Fruit fly (Drosophila melanogaster): ENCODE data around the gene Arfrp1.

Arfrp1 gene

DNA sequence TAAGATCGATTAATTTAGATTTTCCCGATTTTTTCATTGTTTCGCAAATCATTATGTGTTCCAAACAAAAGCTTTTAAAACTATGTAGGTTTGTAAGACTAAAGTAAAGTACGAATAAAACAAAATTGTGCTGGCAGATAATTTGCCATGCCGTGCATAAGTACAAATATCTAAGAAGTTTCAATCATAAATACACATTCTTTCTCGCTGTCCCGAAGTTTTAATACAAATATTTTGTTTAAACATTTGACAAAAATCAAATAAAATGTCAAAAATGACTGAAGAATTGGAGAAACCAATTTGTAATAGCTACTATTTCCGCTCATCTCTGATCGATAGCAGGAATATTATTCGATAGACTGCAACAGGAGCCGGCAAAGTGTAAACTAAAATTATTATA, 24.3 kb upstream of the Arfrp1 start, which contains the start of gene APC4 (continued):
- TF ChIP-seq CG12071 (GFP tag; optimal IDR thresholded peaks at IDR 0.05) (no peak), bigmax (GFP tag; optimal IDR thresholded peaks at IDR 0.05) (no peak), row (GFP tag; IDR thresholded peaks at IDR 0.05) (peak; percentile 75), trh (GFP tag; optimal IDR thresholded peaks at IDR 0.05) (no peak), fru (optimal IDR thresholded peaks at IDR 0.05) (no peak), CG4328 (GFP tag; optimal IDR thresholded peaks at IDR 0.05) (no peak), CG11560 (tag; IDR thresholded peaks at IDR 0.05) (peak; percentile 88), CG9609 (GFP tag; optimal IDR thresholded peaks at IDR 0.05) (peak; percentile 12), CG7839 (tag; optimal IDR thresholded peaks at IDR 0.05) (peak; percentile 39), CG12659 (GFP tag; optimal IDR thresholded peaks at IDR 0.05) (peak; percentile 49), Scr (GFP tag; IDR thresholded peaks at IDR 0.05; ENCODE audit: partially characterized antibody) (0 out of 2 replicates have a peak, but pooled peaks have one; percentile 12), CG15073 (GFP tag; optimal IDR thresholded peaks at IDR 0.05) (no peak), CG13424 (tag; optimal IDR thresholded peaks at IDR 0.05) (peak; percentile 53), Lim3 (GFP tag; IDR thresholded peaks at IDR 0.05) (no peak), lola (GFP tag; optimal IDR thresholded peaks at IDR 0.05) (peak in 1 of 3 experiments; percentile 48), CG2712 (tag; optimal IDR thresholded peaks at IDR 0.05) (peak; percentile 23), HLH54F (GFP tag; optimal IDR thresholded peaks at IDR 0.05) (no peak), gsb-n (tag; optimal IDR thresholded peaks at IDR 0.05) (no peak), CG17385 (GFP tag; optimal IDR thresholded peaks at IDR 0.05) (peak; percentile 41), CG30403 (GFP tag; optimal IDR thresholded peaks at IDR 0.05) (peak; percentile 55), stc (GFP tag; IDR thresholded peaks at IDR 0.05) (no peak), CG6689 (GFP tag; IDR thresholded peaks at IDR 0.05) (no peak), stwl (tag; optimal IDR thresholded peaks at IDR 0.05) (no peak), schlank (tag; optimal IDR thresholded peaks at IDR 0.05) (no peak), CG34376 (GFP tag; optimal IDR thresholded peaks at IDR 0.05) (peak; percentile 43), phol (tag; optimal IDR thresholded peaks at IDR 0.05) (peak; percentile 60), CG3995 (GFP tag; optimal IDR thresholded peaks at IDR 0.05) (no peak), Nf-YC (tag; optimal IDR thresholded peaks at IDR 0.05) (peak; percentile 42), h (optimal IDR thresholded peaks at IDR 0.05) (no peak), fd96Cb (tag; optimal IDR thresholded peaks at IDR 0.05) (no peak), zfh2 (GFP tag; optimal IDR thresholded peaks at IDR 0.05) (peak; percentile 36), gcm2 (GFP tag; optimal IDR thresholded peaks at IDR 0.05) (no peak), nerfin-1 (tag; optimal IDR thresholded peaks at IDR 0.05) (peak; percentile 1), HLH3B (GFP tag; IDR thresholded peaks at IDR 0.05) (no peak), en (GFP tag; optimal IDR thresholded peaks at IDR 0.05) (no peak), pita (GFP tag; optimal IDR thresholded peaks at IDR 0.05) (no peak), CG12391 (tag; optimal IDR thresholded peaks at IDR 0.05) (peak; percentile 56), CG9817 (tag; optimal IDR thresholded peaks at IDR 0.05) (peak; percentile 31), Ptx1 (GFP tag; IDR thresholded peaks at IDR 0.05) (peak; percentile 18; the same call in 1 of the 2 replicates), Gsc (GFP tag; IDR thresholded peaks at IDR 0.05) (no peak), CG12236 (GFP tag; optimal IDR thresholded peaks at IDR 0.05) (no peak), CG5245 (GFP tag; optimal IDR thresholded peaks at IDR 0.05) (no peak), Nf-YA (GFP tag; IDR thresholded peaks at IDR 0.05) (no peak), Myb (GFP tag; optimal IDR thresholded peaks at IDR 0.05) (peak; percentile 31), Hr51 (GFP tag; optimal IDR thresholded peaks at IDR 0.05) (peak in 1 of 2 experiments; percentile 41), ham (GFP tag; IDR thresholded peaks at IDR 0.05) (no peak), Dek (tag; optimal IDR thresholded peaks at IDR 0.05) (peak; percentile 19), seq (GFP tag; IDR thresholded peaks at IDR 0.05) (no peak), CG7556 (GFP tag; optimal IDR thresholded peaks at IDR 0.05) (peak; percentile 40), CG16863 (GFP tag; optimal IDR thresholded peaks at IDR 0.05) (no peak), Fer3 (tag; optimal IDR thresholded peaks at IDR 0.05) (peak; percentile 0), CG17829 (tag; optimal IDR thresholded peaks at IDR 0.05) (peak; percentile 14)

All from whole organism, embryonic.